Fruit fly (Drosophila melanogaster) whole organism, pupa: Measurements from ENCODE around the gene GluRIID.

Experiments
- CG14655 ChIP-seq: fragments of 200-800 bp; sonication (Bioruptor generic); optimal IDR thresholded peaks from 3 replicates; lab custom pipeline; 2017; ENCODE audit warnings: mild to moderate bottlenecking, missing biosample characterization, missing genetic modification reagents, missing genetic modification characterization
- CG17806 ChIP-seq: fragments of 200-800 bp; sonication (Bioruptor generic); optimal IDR thresholded peaks from 2 replicates; lab custom pipeline; 2018; ENCODE audit warnings: missing biosample characterization, mild to moderate bottlenecking, missing genetic modification characterization, moderate library complexity
- CG34367 ChIP-seq: fragments of 200-800 bp; sonication (Bioruptor generic); optimal IDR thresholded peaks from 2 replicates; lab custom pipeline; 2018; ENCODE audit warnings: missing biosample characterization, mild to moderate bottlenecking, missing genetic modification characterization
- CG8159 ChIP-seq: fragments of 200-800 bp; sonication (Bioruptor generic); optimal IDR thresholded peaks from 3 replicates; lab custom pipeline; 2018; ENCODE audit warnings: missing biosample characterization, mild to moderate bottlenecking, missing genetic modification characterization, moderate library complexity
- CG9948 ChIP-seq: fragments of 200-800 bp; sonication (Bioruptor generic); optimal IDR thresholded peaks from 2 replicates; lab custom pipeline; 2018; ENCODE audit warnings: missing biosample characterization, mild to moderate bottlenecking, missing genetic modification characterization, moderate library complexity
- Pif1A ChIP-seq: fragments of 200-800 bp; sonication (Bioruptor generic); optimal IDR thresholded peaks from 3 replicates; lab custom pipeline; 2016; ENCODE audit warnings: missing biosample characterization, missing genetic modification characterization

dm6 chr3R:20675772-20676171 is 23.5 kb upstream of the GluRIID start:
- TF ChIP-seq CG14655 (GFP tag; lab: Kevin White, UChicago) (no peak), CG34367 (tag; lab: Kevin White, UChicago) (no peak), CG8159 (tag; lab: Kevin White, UChicago) (no peak), CG9948 (tag; lab: Kevin White, UChicago) (no peak), CG17806 (no peak), Pif1A (no peak)
